Fruit fly (Drosophila melanogaster) whole organism, embryonic: ENCODE data around the gene GstD4.
A peak's percentile ranks its signal among the peaks of the same experiment; 100 is the strongest.

Source experiments
- B-H2 ChIP-seq: fragments of 200-800 bp; sonication (Bioruptor generic); optimal IDR thresholded peaks from 2 replicates; lab custom pipeline; 2018; ENCODE audit warnings: missing biosample characterization, mild to moderate bottlenecking, missing genetic modification characterization
- CG10979 ChIP-seq: fragments of 200-800 bp; sonication (Bioruptor generic); optimal IDR thresholded peaks from 2 replicates; lab custom pipeline; 2018; ENCODE audit warnings: missing biosample characterization, mild to moderate bottlenecking, missing genetic modification characterization, moderate library complexity
- CG11696 ChIP-seq: fragments of 200-800 bp; sonication (Bioruptor generic); IDR thresholded peaks from 2 replicates; pipeline ENCODE4 v1.3.6; 2022; ENCODE audit warnings: missing biosample characterization, missing genetic modification characterization
- CG12071 ChIP-seq: fragments of 200-800 bp; sonication (Bioruptor generic); optimal IDR thresholded peaks from 3 replicates; lab custom pipeline; 2018; ENCODE audit warnings: missing biosample characterization, mild to moderate bottlenecking, missing genetic modification characterization
- CG12155 ChIP-seq: fragments of 200-800 bp; sonication (Bioruptor generic); optimal IDR thresholded peaks from 3 replicates; lab custom pipeline; 2016; ENCODE audit warnings: missing biosample characterization, missing genetic modification characterization
- CG12299 ChIP-seq: fragments of 200-800 bp; sonication (Bioruptor generic); optimal IDR thresholded peaks from 2 replicates; lab custom pipeline; 2018; ENCODE audit warnings: missing biosample characterization, mild to moderate bottlenecking, missing genetic modification characterization
- CG18476 ChIP-seq: fragments of 200-800 bp; sonication (Bioruptor generic); optimal IDR thresholded peaks from 2 replicates; lab custom pipeline; 2016; ENCODE audit warnings: missing biosample characterization, mild to moderate bottlenecking, missing genetic modification characterization
- CG3065 ChIP-seq: fragments of 200-800 bp; sonication (Bioruptor generic); optimal IDR thresholded peaks from 2 replicates; lab custom pipeline; 2016; ENCODE audit warnings: missing biosample characterization, missing genetic modification characterization
- CG31388 ChIP-seq: fragments of 200-800 bp; sonication (Bioruptor generic); optimal IDR thresholded peaks from 2 replicates; lab custom pipeline; 2016; ENCODE audit warnings: missing biosample characterization, missing genetic modification characterization
- CG3407 ChIP-seq: fragments of 200-800 bp; sonication (Bioruptor generic); optimal IDR thresholded peaks from 2 replicates; lab custom pipeline; 2018; ENCODE audit warnings: missing biosample characterization, mild to moderate bottlenecking, missing genetic modification characterization
- CG4730 ChIP-seq: fragments of 200-800 bp; sonication (Bioruptor generic); IDR thresholded peaks from 2 replicates; pipeline ENCODE4 v1.3.6; 2022; ENCODE audit warnings: missing biosample characterization, missing genetic modification characterization
- CG4820 ChIP-seq: fragments of 200-800 bp; sonication (Bioruptor generic); optimal IDR thresholded peaks from 3 replicates; lab custom pipeline; 2016; ENCODE audit warnings: missing biosample characterization, missing genetic modification characterization
- CG6683 ChIP-seq: fragments of 200-800 bp; sonication (Bioruptor generic); optimal IDR thresholded peaks from 2 replicates; lab custom pipeline; 2017; ENCODE audit warnings: missing biosample characterization, mild to moderate bottlenecking, missing genetic modification characterization, missing genetic modification reagents
- CG6791 ChIP-seq: fragments of 200-800 bp; sonication (Bioruptor generic); IDR thresholded peaks from 3 replicates; pipeline ENCODE4 v1.3.6; 2022; ENCODE audit warnings: missing biosample characterization, missing genetic modification characterization; ENCODE audit not compliant: partially characterized antibody
- CG7271 ChIP-seq: fragments of 200-800 bp; sonication (Bioruptor generic); optimal IDR thresholded peaks from 2 replicates; lab custom pipeline; 2018; ENCODE audit warnings: missing biosample characterization, mild to moderate bottlenecking, missing genetic modification characterization, moderate library complexity
- CG7556 ChIP-seq: fragments of 200-800 bp; sonication (Bioruptor generic); optimal IDR thresholded peaks from 2 replicates; lab custom pipeline; 2017; ENCODE audit warnings: missing biosample characterization, mild to moderate bottlenecking, missing genetic modification characterization
- CG7839 ChIP-seq: fragments of 200-800 bp; sonication (Bioruptor generic); optimal IDR thresholded peaks from 3 replicates; lab custom pipeline; 2018; ENCODE audit warnings: missing biosample characterization, mild to moderate bottlenecking, missing genetic modification characterization, moderate library complexity
- CG9215 ChIP-seq: fragments of 200-800 bp; sonication (Bioruptor generic); IDR thresholded peaks from 2 replicates; pipeline ENCODE4 v1.3.6; 2022; ENCODE audit warnings: missing biosample characterization, missing genetic modification characterization
- CG9437 ChIP-seq: fragments of 200-800 bp; sonication (Bioruptor generic); optimal IDR thresholded peaks from 2 replicates; lab custom pipeline; 2018; ENCODE audit warnings: missing biosample characterization, mild to moderate bottlenecking, missing genetic modification characterization
- CG9797 ChIP-seq: fragments of 200-800 bp; sonication (Bioruptor generic); optimal IDR thresholded peaks from 3 replicates; lab custom pipeline; 2018; ENCODE audit warnings: missing biosample characterization, mild to moderate bottlenecking, missing genetic modification characterization
- CrebB ChIP-seq: fragments of 200-800 bp; sonication (Bioruptor generic); optimal IDR thresholded peaks from 3 replicates; lab custom pipeline; 2018; ENCODE audit warnings: missing biosample characterization, mild to moderate bottlenecking, missing genetic modification characterization
- Gug ChIP-seq: fragments of 200-800 bp; sonication (Bioruptor generic); IDR thresholded peaks from 4 replicates; pipeline ENCODE4 v1.3.6; 2022; ENCODE audit warnings: missing biosample characterization, missing genetic modification characterization
- Hmx ChIP-seq: fragments of 200-800 bp; sonication (Bioruptor generic); optimal IDR thresholded peaks from 2 replicates; lab custom pipeline; 2016; ENCODE audit warnings: missing biosample characterization, missing genetic modification characterization
- MBD-R2 ChIP-seq: fragments of 200-800 bp; sonication (Bioruptor generic); IDR thresholded peaks from 2 replicates; pipeline ENCODE4 v1.3.6; 2022; ENCODE audit warnings: missing biosample characterization, missing genetic modification characterization
- Mes4 ChIP-seq: fragments of 200-800 bp; sonication (Bioruptor generic); optimal IDR thresholded peaks from 2 replicates; lab custom pipeline; 2016; ENCODE audit warnings: missing biosample characterization, missing genetic modification characterization
- Nf-YA ChIP-seq: fragments of 200-800 bp; sonication (Bioruptor generic); IDR thresholded peaks from 2 replicates; pipeline ENCODE4 v1.3.6; 2022; ENCODE audit warnings: missing biosample characterization, missing genetic modification characterization
- Six4 ChIP-seq: fragments of 200-800 bp; sonication (Bioruptor generic); optimal IDR thresholded peaks from 2 replicates; lab custom pipeline; 2016; ENCODE audit warnings: missing biosample characterization, missing genetic modification characterization
- aop ChIP-seq: fragments of 200-800 bp; sonication (Bioruptor generic); IDR thresholded peaks from 2 replicates; pipeline ENCODE4 v1.3.6; 2022; ENCODE audit warnings: missing biosample characterization, missing genetic modification characterization
- ara ChIP-seq: fragments of 200-800 bp; sonication (Bioruptor generic); IDR thresholded peaks from 2 replicates; pipeline ENCODE4 v1.3.6; 2022; ENCODE audit warnings: missing biosample characterization, missing genetic modification characterization
- ase ChIP-seq: fragments of 200-800 bp; sonication (Bioruptor generic); IDR thresholded peaks from 3 replicates; pipeline ENCODE4 v1.3.6; 2022; ENCODE audit warnings: missing biosample characterization, missing genetic modification characterization
- bcd ChIP-seq: fragments of 200-800 bp; sonication (Bioruptor generic); optimal IDR thresholded peaks from 2 replicates; lab custom pipeline; 2017; ENCODE audit warnings: missing biosample characterization, mild to moderate bottlenecking, missing genetic modification characterization
- br ChIP-seq: fragments of >200 bp; optimal IDR thresholded peaks from 2 replicates; lab custom pipeline; 2017
- dati ChIP-seq: fragments of 200-800 bp; sonication (Bioruptor generic); IDR thresholded peaks from 2 replicates; pipeline ENCODE4 v1.3.6; 2022; ENCODE audit warnings: missing biosample characterization, missing genetic modification characterization
- en ChIP-seq: fragments of 200-800 bp; sonication (Bioruptor generic); optimal IDR thresholded peaks from 2 replicates; lab custom pipeline; 2016; ENCODE audit warnings: missing biosample characterization, missing genetic modification characterization
- ftz-f1 ChIP-seq: fragments of 200-800 bp; sonication (Bioruptor generic); optimal IDR thresholded peaks from 2 replicates; lab custom pipeline; 2016; ENCODE audit warnings: missing biosample characterization, missing genetic modification characterization
- fu2 ChIP-seq: fragments of 200-800 bp; sonication (Bioruptor generic); optimal IDR thresholded peaks from 2 replicates; lab custom pipeline; 2016; ENCODE audit warnings: missing biosample characterization, missing genetic modification characterization
- gfzf ChIP-seq: fragments of 200-800 bp; sonication (Bioruptor generic); optimal IDR thresholded peaks from 2 replicates; lab custom pipeline; 2016; ENCODE audit warnings: missing biosample characterization, mild to moderate bottlenecking, missing genetic modification characterization, moderate library complexity
- her ChIP-seq: fragments of 200-800 bp; sonication (Bioruptor generic); optimal IDR thresholded peaks from 2 replicates; lab custom pipeline; 2016; ENCODE audit warnings: missing biosample characterization, missing genetic modification characterization
- hth ChIP-seq: fragments of >200 bp; optimal IDR thresholded peaks from 2 replicates; lab custom pipeline; 2017; ENCODE audit warnings: inconsistent platforms
- jigr1 ChIP-seq: fragments of 200-800 bp; sonication (Bioruptor generic); IDR thresholded peaks from 3 replicates; pipeline ENCODE4 v1.3.6; 2022; ENCODE audit warnings: missing biosample characterization, missing genetic modification characterization
- kay ChIP-seq: fragments of 200-800 bp; sonication (Bioruptor generic); optimal IDR thresholded peaks from 2 replicates; lab custom pipeline; 2016; ENCODE audit warnings: missing biosample characterization, missing genetic modification characterization
- nom ChIP-seq: fragments of 200-800 bp; sonication (Bioruptor generic); optimal IDR thresholded peaks from 2 replicates; lab custom pipeline; 2017; ENCODE audit warnings: missing biosample characterization, missing genetic modification characterization, mild to moderate bottlenecking, moderate library complexity, missing genetic modification reagents
- schlank ChIP-seq: fragments of 200-800 bp; sonication (Bioruptor generic); optimal IDR thresholded peaks from 2 replicates; lab custom pipeline; 2018; ENCODE audit warnings: missing biosample characterization, mild to moderate bottlenecking, missing genetic modification characterization
- sens-2 ChIP-seq: fragments of 200-800 bp; sonication (Bioruptor generic); IDR thresholded peaks from 2 replicates; pipeline ENCODE4 v1.3.6; 2022; ENCODE audit warnings: missing biosample characterization, missing genetic modification characterization
- stwl ChIP-seq: fragments of 200-800 bp; sonication (Bioruptor generic); optimal IDR thresholded peaks from 3 replicates; lab custom pipeline; 2018; ENCODE audit warnings: missing biosample characterization, mild to moderate bottlenecking, missing genetic modification characterization, moderate library complexity
- toy ChIP-seq: fragments of 200-800 bp; sonication (Bioruptor generic); IDR thresholded peaks from 2 replicates; pipeline ENCODE4 v1.3.6; 2022; ENCODE audit warnings: missing biosample characterization, missing genetic modification characterization
- unc-4 ChIP-seq: fragments of 200-800 bp; sonication (Bioruptor generic); IDR thresholded peaks from 2 replicates; pipeline ENCODE4 v1.3.6; 2022; ENCODE audit warnings: missing biosample characterization, missing genetic modification characterization; ENCODE audit not compliant: partially characterized antibody
- vfl ChIP-seq: fragments of 200-800 bp; sonication (Bioruptor generic); optimal IDR thresholded peaks from 2 replicates; lab custom pipeline; 2016; ENCODE audit warnings: missing biosample characterization, missing genetic modification characterization
- vnd ChIP-seq: fragments of 200-800 bp; sonication (Bioruptor generic); IDR thresholded peaks from 3 replicates; pipeline ENCODE4 v1.3.6; 2022; ENCODE audit warnings: missing biosample characterization, missing genetic modification characterization; ENCODE audit not compliant: partially characterized antibody
- zfh1 ChIP-seq: fragments of 200-800 bp; sonication (Bioruptor generic); IDR thresholded peaks from 3 replicates; pipeline ENCODE4 v1.3.6; 2022; ENCODE audit warnings: missing biosample characterization, missing genetic modification characterization

The GstD4 gene

dm6 chr3R:12406235-12407196 lies 32.6 kb downstream of the GstD4 start, which contains the start of gene CG5167 (continued):
- TF ChIP-seq CG31388 (GFP tag; lab: Kevin White, UChicago) (no peak), CrebB (peak; percentile 31), CG4730 (peak; percentile 8; the same call in 1 of the 2 replicates), bcd (no peak), vfl (GFP tag; lab: Kevin White, UChicago) (no peak), br (lab: Kevin White, UChicago) (no peak), CG3065 (GFP tag; lab: Kevin White, UChicago) (no peak), kay (GFP tag; lab: Kevin White, UChicago) (no peak), Nf-YA (GFP tag; lab: Robert Waterston, UW) (no peak), Hmx (GFP tag; lab: Kevin White, UChicago) (no peak), CG11696 (GFP tag; lab: Robert Waterston, UW) (no peak), CG9215 (no peak), fu2 (GFP tag; lab: Kevin White, UChicago) (no peak), en (no peak), vnd (GFP tag; lab: Robert Waterston, UW) (no peak), CG3407 (no peak), unc-4 (GFP tag; lab: Robert Waterston, UW) (peak; percentile 39; the same call in 1 of the 2 replicates), Six4 (GFP tag; lab: Kevin White, UChicago) (no peak), MBD-R2 (GFP tag; lab: Robert Waterston, UW) (peak; percentile 21; the same call in 1 of the 2 replicates), toy (no peak), her (GFP tag; lab: Kevin White, UChicago) (no peak), CG12155 (GFP tag; lab: Kevin White, UChicago) (peak; percentile 38), CG12071 (no peak), ara (GFP tag; lab: Robert Waterston, UW) (no peak), schlank (tag; lab: Kevin White, UChicago) (no peak), hth (lab: Kevin White, UChicago) (no peak), CG7839 (peak; percentile 39), ase (GFP tag; lab: Robert Waterston, UW) (no peak), gfzf (GFP tag; lab: Kevin White, UChicago) (no peak), zfh1 (no peak), B-H2 (GFP tag; lab: Kevin White, UChicago) (no peak), dati (no peak), CG10979 (tag; lab: Kevin White, UChicago) (peak; percentile 61), jigr1 (no peak), CG12299 (tag; lab: Kevin White, UChicago) (no peak), ftz-f1 (no peak), nom (peak; percentile 95), CG7271 (no peak), Gug (no peak; the same call in 3 of the 4 replicates), CG9437 (GFP tag; lab: Kevin White, UChicago) (peak; percentile 85), Mes4 (GFP tag; lab: Kevin White, UChicago) (no peak), stwl (tag; lab: Kevin White, UChicago) (peak; percentile 60), CG4820 (GFP tag; lab: Kevin White, UChicago) (peak; percentile 99), aop (GFP tag; lab: Robert Waterston, UW) (no peak), CG18476 (no peak), sens-2 (no peak), CG9797 (GFP tag; lab: Kevin White, UChicago) (no peak), CG7556 (GFP tag; lab: Kevin White, UChicago) (peak; percentile 19), CG6791 (GFP tag; lab: Robert Waterston, UW) (no peak), CG6683 (GFP tag; lab: Kevin White, UChicago) (no peak)
